Fruit fly (Drosophila melanogaster) whole organism: ENCODE results near the gene simj.

Experiments
- CG8478 ChIP-seq: fragments of >200 bp; optimal IDR thresholded peaks from 2 replicates; lab custom pipeline; 2018; ENCODE audit warnings: inconsistent platforms
- Dll ChIP-seq: fragments of >200 bp; optimal IDR thresholded peaks from 2 replicates; lab custom pipeline; 2017
- EcR ChIP-seq, 2 experiments: fragments of >200 bp; optimal IDR thresholded peaks; 2 replicates each; lab custom pipeline; 2017; ENCODE audit warnings: missing biosample characterization in 2 of 2, missing genetic modification characterization in 2 of 2, missing genetic modification reagents in 2 of 2
- pan ChIP-seq: fragments of >200 bp; optimal IDR thresholded peaks from 2 replicates; lab custom pipeline; 2017
- psq ChIP-seq: fragments of >200 bp; optimal IDR thresholded peaks from 2 replicates; lab custom pipeline; 2017
- usp ChIP-seq: fragments of >200 bp; optimal IDR thresholded peaks from 2 replicates; lab custom pipeline; 2017; ENCODE audit warnings: missing biosample characterization, missing genetic modification characterization, mixed read lengths

simj gene

DNA sequence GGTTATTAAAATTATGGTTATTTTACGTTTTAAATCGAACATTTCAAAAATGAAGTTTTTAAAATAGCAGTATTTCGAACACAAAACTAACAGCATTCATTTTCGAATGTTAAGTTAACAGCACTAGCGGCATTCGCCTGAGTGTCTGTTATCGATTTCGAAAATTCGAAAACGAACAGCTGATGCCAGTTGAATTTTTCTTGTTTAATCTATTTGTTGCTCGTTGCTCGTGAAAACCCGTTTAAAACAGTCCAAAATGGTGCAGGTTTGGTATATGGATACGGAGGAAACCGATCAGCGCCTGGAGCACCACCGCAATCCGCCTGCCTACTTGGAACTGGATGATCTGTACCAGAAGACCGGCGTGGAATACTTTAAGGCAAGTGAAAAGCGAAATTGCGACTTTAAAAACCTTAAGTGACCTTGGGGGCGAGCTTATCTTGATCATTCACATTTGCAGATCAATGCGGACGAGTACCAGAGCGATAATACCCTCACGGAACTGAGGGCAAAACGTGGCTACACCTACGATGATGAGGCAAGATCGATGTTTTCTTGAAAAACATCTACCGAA, 1.3 kb upstream of the simj start, which contains the start of gene Adi1:
TSS of gene Adi1 (plus strand) at position 187 of the 574 bp plus-strand sequence.
- TF ChIP-seq psq (lab: Kevin White, UChicago): no peak
- TF ChIP-seq CG8478 (lab: Kevin White, UChicago): no peak
- TF ChIP-seq Dll (lab: Kevin White, UChicago): no peak
- TF ChIP-seq EcR (GFP tag; optimal IDR thresholded peaks at IDR 0.05; lab: Kevin White, UChicago): no peak
- no peak for TF ChIP-seq pan (lab: Kevin White, UChicago)
- no peak for TF ChIP-seq usp (GFP tag; lab: Kevin White, UChicago)

- TF ChIP-seq pan (lab: Kevin White, UChicago) (no peak), EcR (GFP tag; optimal IDR thresholded peaks at IDR 0.05; lab: Kevin White, UChicago) (no peak), CG8478 (lab: Kevin White, UChicago) (no peak), usp (GFP tag; lab: Kevin White, UChicago) (no peak), Dll (lab: Kevin White, UChicago) (no peak), psq (lab: Kevin White, UChicago) (no peak)
These were observed 1.1 kb downstream of the simj start for dm6 chr3L:10665433-10666150.

DNA sequence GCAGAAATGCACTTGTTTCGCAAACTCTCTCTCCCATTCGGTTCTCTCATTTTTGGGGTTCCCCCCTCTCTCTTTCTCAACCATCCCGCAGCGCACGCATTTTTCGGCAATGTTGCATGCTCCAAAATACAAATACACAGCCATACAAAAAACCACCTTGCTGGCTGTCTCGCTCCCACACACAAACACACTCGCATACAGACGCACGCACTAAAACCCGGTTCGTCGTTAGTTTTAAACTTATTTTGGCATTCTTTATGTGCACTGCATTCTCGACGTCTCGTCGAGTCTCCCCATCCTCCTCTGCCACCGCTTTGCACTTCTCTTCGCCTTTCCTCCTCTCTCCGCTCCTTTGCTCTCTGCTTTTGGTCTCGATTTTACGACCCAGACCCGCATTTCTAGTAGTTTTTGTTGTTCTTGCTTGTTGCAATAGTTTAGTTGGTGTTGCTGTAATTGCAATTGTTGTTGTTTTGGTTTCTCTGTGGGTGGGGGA, 2.0 kb downstream of the simj start:
- TF ChIP-seq usp (GFP tag; lab: Kevin White, UChicago) (no peak), Dll (lab: Kevin White, UChicago) (peak; percentile 56)

DNA sequence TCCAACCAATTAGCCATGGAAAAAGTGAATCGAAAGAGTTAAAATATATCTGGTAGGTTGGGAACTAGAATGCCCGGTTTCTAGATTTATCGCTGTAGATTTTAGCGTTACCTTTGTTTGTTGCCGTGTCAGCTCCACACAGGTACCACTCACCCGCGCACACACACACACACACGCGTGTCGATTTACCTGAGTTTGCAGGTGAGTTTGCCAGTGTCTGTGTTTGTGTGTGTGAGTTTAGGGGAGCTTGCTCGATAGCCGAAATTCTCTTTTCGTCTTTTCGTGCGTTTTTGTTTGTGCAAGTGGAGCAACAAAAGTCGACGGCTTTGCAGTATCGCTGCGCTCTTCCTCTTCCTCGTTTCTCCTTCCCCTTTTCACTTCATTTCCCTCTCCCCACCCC, 2.8 kb downstream of the simj start:
- TF ChIP-seq usp (GFP tag; lab: Kevin White, UChicago): no peak
- no peak for TF ChIP-seq EcR (GFP tag; optimal IDR thresholded peaks at IDR 0.05; lab: Kevin White, UChicago)
- TF ChIP-seq pan (lab: Kevin White, UChicago): no peak
- no peak for TF ChIP-seq Dll (lab: Kevin White, UChicago)
- TF ChIP-seq psq (lab: Kevin White, UChicago): no peak
- TF ChIP-seq CG8478 (lab: Kevin White, UChicago): no peak

DNA sequence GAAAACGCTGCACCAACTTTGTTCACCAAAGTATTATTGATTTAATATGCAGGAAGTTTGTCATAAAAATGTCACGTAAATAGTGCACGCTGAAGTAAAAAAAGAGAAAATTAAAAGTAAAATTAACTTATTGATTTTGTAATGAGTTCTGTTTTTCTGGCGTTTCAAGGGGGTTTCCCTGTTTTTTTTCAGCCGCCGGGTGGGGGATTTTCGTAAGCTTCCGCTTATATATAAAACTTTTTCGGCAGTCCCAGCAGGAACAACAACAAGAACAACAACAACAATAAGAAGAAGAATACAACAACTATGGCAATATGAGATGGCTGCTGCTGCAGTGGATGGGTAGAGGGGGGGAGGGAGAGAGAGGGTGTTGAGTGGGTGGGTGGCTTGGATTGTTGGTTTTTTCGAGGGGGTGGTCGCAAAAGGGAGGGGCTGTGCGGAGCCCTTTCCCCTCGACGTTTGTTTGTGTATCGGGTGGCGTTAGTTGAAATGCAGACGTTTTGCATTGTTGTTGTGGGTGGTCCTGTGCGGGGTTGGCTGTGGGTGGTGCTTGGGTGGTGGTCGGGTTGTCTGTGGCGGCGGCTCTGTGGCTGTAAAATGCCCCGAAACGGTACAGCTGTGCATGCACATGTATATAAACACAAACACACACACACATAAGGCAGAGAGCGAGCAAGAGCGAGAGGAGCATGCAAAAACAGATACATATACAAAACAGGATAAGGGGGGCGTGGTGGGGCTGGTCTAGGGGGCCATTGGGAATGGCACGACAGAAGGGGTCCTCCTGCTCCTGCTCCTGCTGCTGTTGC, 5.3 kb downstream of the simj start:
- TF ChIP-seq EcR (GFP tag; optimal IDR thresholded peaks at IDR 0.05; lab: Kevin White, UChicago) (no peak), pan (lab: Kevin White, UChicago) (no peak), psq (lab: Kevin White, UChicago) (no peak), CG8478 (lab: Kevin White, UChicago) (no peak), Dll (lab: Kevin White, UChicago) (no peak), usp (GFP tag; lab: Kevin White, UChicago) (no peak)

- TF ChIP-seq psq (lab: Kevin White, UChicago) (no peak), pan (lab: Kevin White, UChicago) (no peak), Dll (lab: Kevin White, UChicago) (no peak), usp (GFP tag; lab: Kevin White, UChicago) (no peak), EcR (GFP tag; optimal IDR thresholded peaks at IDR 0.05; lab: Kevin White, UChicago) (no peak), CG8478 (lab: Kevin White, UChicago) (no peak)
These were observed 8.0 kb downstream of the simj start for dm6 chr3L:10672540-10672939.

dm6 chr3L:10674145-10674547, 9.6 kb downstream of the simj start:
- TF ChIP-seq CG8478 (lab: Kevin White, UChicago): no peak
- no peak for TF ChIP-seq pan (lab: Kevin White, UChicago)
- TF ChIP-seq Dll (lab: Kevin White, UChicago): no peak
- no peak for TF ChIP-seq EcR (GFP tag; optimal IDR thresholded peaks at IDR 0.05; lab: Kevin White, UChicago)
- no peak for TF ChIP-seq psq (lab: Kevin White, UChicago)
- TF ChIP-seq usp (GFP tag; lab: Kevin White, UChicago): no peak

DNA sequence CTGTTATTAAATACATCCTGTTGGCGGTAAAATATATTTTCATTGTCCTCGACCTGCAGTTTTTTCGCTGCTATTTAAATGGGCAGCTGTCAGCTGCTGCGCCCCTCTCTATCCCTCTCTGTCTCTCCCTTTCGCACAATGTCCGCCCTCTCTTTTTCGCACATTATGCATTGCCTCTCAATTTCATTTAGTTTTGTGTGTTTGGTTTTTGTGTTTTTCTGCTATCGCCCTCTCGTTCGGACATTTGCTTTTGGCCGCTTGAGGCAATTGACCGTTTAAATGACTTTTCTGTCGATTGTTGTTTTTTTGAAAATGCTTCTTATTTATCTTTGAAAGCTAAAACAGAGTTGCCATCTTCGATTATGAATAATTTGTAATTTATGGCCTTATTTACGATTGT, 10.4 kb downstream of the simj start:
- TF ChIP-seq CG8478 (lab: Kevin White, UChicago) (no peak), pan (lab: Kevin White, UChicago) (no peak), usp (GFP tag; lab: Kevin White, UChicago) (no peak), psq (lab: Kevin White, UChicago) (no peak), Dll (lab: Kevin White, UChicago) (no peak), EcR (GFP tag; optimal IDR thresholded peaks at IDR 0.05; lab: Kevin White, UChicago) (no peak)

- TF ChIP-seq usp (GFP tag; lab: Kevin White, UChicago): no peak
- no peak for TF ChIP-seq pan (lab: Kevin White, UChicago)
- TF ChIP-seq psq (lab: Kevin White, UChicago): no peak
- no peak for TF ChIP-seq Dll (lab: Kevin White, UChicago)
- TF ChIP-seq EcR (GFP tag; optimal IDR thresholded peaks at IDR 0.05; lab: Kevin White, UChicago): no peak
- no peak for TF ChIP-seq CG8478 (lab: Kevin White, UChicago)
These were observed 11.3 kb downstream of the simj start for dm6 chr3L:10675635-10676393.

DNA sequence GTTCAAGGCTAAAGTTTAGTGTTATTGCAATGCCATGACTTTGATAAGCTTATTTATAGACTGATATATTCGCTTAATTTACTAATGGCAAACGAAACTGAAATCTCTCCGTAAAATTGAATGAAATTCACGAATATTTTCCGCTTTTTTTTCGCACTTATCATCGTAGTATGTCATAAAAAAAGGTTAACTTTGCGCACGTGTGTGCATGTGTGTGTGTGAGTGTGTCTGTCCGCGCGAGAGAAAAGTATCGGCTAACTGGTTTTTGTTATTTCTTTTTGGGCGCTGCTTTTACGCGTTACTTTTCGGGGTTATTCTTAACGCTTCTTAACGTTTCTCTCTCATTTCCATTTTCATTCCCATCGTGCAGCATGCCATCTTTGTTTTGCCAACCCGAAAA, 13.3 kb downstream of the simj start:
- no peak for TF ChIP-seq pan (lab: Kevin White, UChicago)
- no peak for TF ChIP-seq psq (lab: Kevin White, UChicago)
- TF ChIP-seq usp (GFP tag; lab: Kevin White, UChicago): no peak
- no peak for TF ChIP-seq Dll (lab: Kevin White, UChicago)
- TF ChIP-seq CG8478 (lab: Kevin White, UChicago): no peak
- no peak for TF ChIP-seq EcR (GFP tag; optimal IDR thresholded peaks at IDR 0.05; lab: Kevin White, UChicago)
